Worm (Caenorhabditis elegans) whole organism, L3 larva: ENCODE measurements around the gene fbxa-78.

ENCODE experiments used
- aly-2 ChIP-seq: fragments of 150-350 bp; optimal IDR thresholded peaks from 2 replicates; lab custom pipeline; 2014; ENCODE audit warnings: missing biosample characterization, missing genetic modification characterization
- elt-2 ChIP-seq: sonication (generic microtip); optimal IDR thresholded peaks from 2 replicates; lab custom pipeline; 2016; ENCODE audit warnings: missing genetic modification reagents, mild to moderate bottlenecking, missing genetic modification characterization, missing compliant biosample characterization
- elt-3 ChIP-seq, 3 experiments: fragments of 150-350 bp in 1 of 3; sonication (generic microtip) in 2 of 3; optimal IDR thresholded peaks; 2 replicates in 2 of 3; 4 replicates in 1 of 3; lab custom pipeline; 2014 to 2017; ENCODE audit warnings: missing biosample characterization in 3 of 3, missing genetic modification characterization in 3 of 3
- eor-1 ChIP-seq, 2 experiments: fragments of 150-350 bp; optimal IDR thresholded peaks; 2 replicates each; lab custom pipeline; 2014 to 2018; ENCODE audit warnings: missing biosample characterization in 2 of 2, missing genetic modification characterization in 2 of 2
- fkh-10 ChIP-seq: sonication (generic microtip); optimal IDR thresholded peaks from 2 replicates; lab custom pipeline; 2017; ENCODE audit warnings: missing biosample characterization, missing genetic modification reagents, missing genetic modification characterization
- fkh-2 ChIP-seq: fragments of 150-350 bp; optimal IDR thresholded peaks from 2 replicates; lab custom pipeline; 2014; ENCODE audit warnings: missing biosample characterization, missing genetic modification reagents, missing genetic modification characterization
- hmg-11 ChIP-seq: sonication (generic microtip); optimal IDR thresholded peaks from 2 replicates; lab custom pipeline; 2016; ENCODE audit warnings: missing genetic modification characterization, missing compliant biosample characterization
- nhr-11 ChIP-seq: fragments of 150-350 bp; optimal IDR thresholded peaks from 2 replicates; lab custom pipeline; 2014; ENCODE audit warnings: missing biosample characterization, missing genetic modification characterization
- nhr-12 ChIP-seq: fragments of 150-350 bp; optimal IDR thresholded peaks from 2 replicates; lab custom pipeline; 2014; ENCODE audit warnings: missing biosample characterization, missing genetic modification characterization
- zag-1 ChIP-seq: fragments of 150-350 bp; optimal IDR thresholded peaks from 2 replicates; lab custom pipeline; 2014; ENCODE audit warnings: missing biosample characterization, missing genetic modification characterization
- ztf-11 ChIP-seq: fragments of 150-350 bp; optimal IDR thresholded peaks from 2 replicates; lab custom pipeline; 2014; ENCODE audit warnings: missing biosample characterization, missing genetic modification characterization
- ztf-4 ChIP-seq: fragments of 150-350 bp; optimal IDR thresholded peaks from 2 replicates; lab custom pipeline; 2014; ENCODE audit warnings: missing biosample characterization, missing genetic modification characterization

ce11 chrIII:1214121-1214673 lies 44.1 kb downstream of the fbxa-78 start:
- TF ChIP-seq elt-3 (tag; optimal IDR thresholded peaks at IDR 0.05; lab: Kevin White, UChicago) (no peak), elt-2 (tag; lab: Kevin White, UChicago) (no peak), fkh-10 (GFP tag; lab: Kevin White, UChicago) (no peak), hmg-11 (tag; lab: Kevin White, UChicago) (no peak), nhr-11 (tag; lab: Kevin White, UChicago) (no peak), zag-1 (no peak), eor-1 (tag; optimal IDR thresholded peaks at IDR 0.05; lab: Kevin White, UChicago) (no peak), nhr-12 (no peak), fkh-2 (tag; lab: Kevin White, UChicago) (no peak), ztf-11 (tag; lab: Kevin White, UChicago) (no peak), ztf-4 (tag; lab: Kevin White, UChicago) (no peak), aly-2 (tag; lab: Kevin White, UChicago) (no peak)
